Fruit fly (Drosophila melanogaster) whole organism, embryonic: Measurements from ENCODE around the gene Reck.

Experiments used
- CG10209 ChIP-seq: fragments of 200-800 bp; sonication (Bioruptor generic); optimal IDR thresholded peaks from 3 replicates; lab custom pipeline; 2017; ENCODE audit warnings: missing biosample characterization, mild to moderate bottlenecking, missing genetic modification characterization, missing genetic modification reagents
- CG12071 ChIP-seq: fragments of 200-800 bp; sonication (Bioruptor generic); optimal IDR thresholded peaks from 3 replicates; lab custom pipeline; 2018; ENCODE audit warnings: missing biosample characterization, mild to moderate bottlenecking, missing genetic modification characterization
- CG12391 ChIP-seq: fragments of 200-800 bp; sonication (Bioruptor generic); optimal IDR thresholded peaks from 3 replicates; lab custom pipeline; 2018; ENCODE audit warnings: missing biosample characterization, mild to moderate bottlenecking, missing genetic modification characterization, moderate library complexity
- CG13123 ChIP-seq: fragments of 200-800 bp; sonication (Bioruptor generic); optimal IDR thresholded peaks from 2 replicates; lab custom pipeline; 2016; ENCODE audit warnings: missing biosample characterization, missing genetic modification characterization
- CG15696 ChIP-seq: fragments of 200-800 bp; sonication (Bioruptor generic); optimal IDR thresholded peaks from 2 replicates; lab custom pipeline; 2019; ENCODE audit warnings: missing biosample characterization, mild to moderate bottlenecking, missing genetic modification characterization, moderate library complexity
- CG1602 ChIP-seq: fragments of 200-800 bp; sonication (Bioruptor generic); optimal IDR thresholded peaks from 3 replicates; lab custom pipeline; 2016; ENCODE audit warnings: missing biosample characterization, missing genetic modification characterization
- CG17612 ChIP-seq: fragments of 200-800 bp; sonication (Bioruptor generic); IDR thresholded peaks from 2 replicates; pipeline ENCODE4 v1.3.6; 2022; ENCODE audit warnings: missing biosample characterization, missing genetic modification characterization
- CG17829 ChIP-seq: fragments of 200-800 bp; optimal IDR thresholded peaks from 2 replicates; lab custom pipeline; 2019; ENCODE audit warnings: missing biosample characterization, mild to moderate bottlenecking, missing genetic modification characterization, moderate library complexity
- CG18262 ChIP-seq: fragments of 200-800 bp; optimal IDR thresholded peaks from 3 replicates; lab custom pipeline; 2019; ENCODE audit warnings: missing biosample characterization, mild to moderate bottlenecking, missing genetic modification characterization, moderate library complexity
- CG2199 ChIP-seq: fragments of 200-800 bp; sonication (Bioruptor generic); IDR thresholded peaks from 3 replicates; pipeline ENCODE4 v1.3.6; 2022; ENCODE audit warnings: missing biosample characterization, missing genetic modification characterization
- CG2712 ChIP-seq: fragments of 200-800 bp; optimal IDR thresholded peaks from 3 replicates; lab custom pipeline; 2019; ENCODE audit warnings: missing biosample characterization, mild to moderate bottlenecking, missing genetic modification characterization, moderate library complexity
- CG2875 ChIP-seq: fragments of 200-800 bp; sonication (Bioruptor generic); optimal IDR thresholded peaks from 2 replicates; lab custom pipeline; 2017; ENCODE audit warnings: missing biosample characterization, mild to moderate bottlenecking, missing genetic modification characterization, missing genetic modification reagents
- CG31441 ChIP-seq: fragments of 200-800 bp; sonication (Bioruptor generic); IDR thresholded peaks from 2 replicates; pipeline ENCODE4 v1.3.6; 2022; ENCODE audit warnings: missing biosample characterization, missing genetic modification characterization
- CG34224 ChIP-seq: fragments of 200-800 bp; sonication (Bioruptor generic); IDR thresholded peaks from 3 replicates; pipeline ENCODE4 v1.3.6; 2022; ENCODE audit warnings: missing biosample characterization, missing genetic modification characterization; ENCODE audit not compliant: partially characterized antibody
- CG4328 ChIP-seq: fragments of 200-800 bp; sonication (Bioruptor generic); optimal IDR thresholded peaks from 3 replicates; lab custom pipeline; 2017; ENCODE audit warnings: missing biosample characterization, missing genetic modification reagents, missing genetic modification characterization
- CG6254 ChIP-seq: fragments of 200-800 bp; sonication (Bioruptor generic); optimal IDR thresholded peaks from 3 replicates; lab custom pipeline; 2017; ENCODE audit warnings: mild to moderate bottlenecking, missing biosample characterization, missing genetic modification reagents, missing genetic modification characterization
- CG7271 ChIP-seq: fragments of 200-800 bp; sonication (Bioruptor generic); optimal IDR thresholded peaks from 2 replicates; lab custom pipeline; 2018; ENCODE audit warnings: missing biosample characterization, mild to moderate bottlenecking, missing genetic modification characterization, moderate library complexity
- CG7839 ChIP-seq: fragments of 200-800 bp; sonication (Bioruptor generic); optimal IDR thresholded peaks from 3 replicates; lab custom pipeline; 2018; ENCODE audit warnings: missing biosample characterization, mild to moderate bottlenecking, missing genetic modification characterization, moderate library complexity
- CG8388 ChIP-seq: fragments of 200-800 bp; sonication (Bioruptor generic); optimal IDR thresholded peaks from 2 replicates; lab custom pipeline; 2019; ENCODE audit warnings: missing biosample characterization, mild to moderate bottlenecking, missing genetic modification characterization, moderate library complexity
- D19B ChIP-seq: fragments of 200-800 bp; sonication (Bioruptor generic); optimal IDR thresholded peaks from 2 replicates; lab custom pipeline; 2017; ENCODE audit warnings: missing biosample characterization, mild to moderate bottlenecking, missing genetic modification characterization
- Elba2 ChIP-seq: fragments of 200-800 bp; sonication (Bioruptor generic); optimal IDR thresholded peaks from 3 replicates; lab custom pipeline; 2016; ENCODE audit warnings: missing biosample characterization, missing genetic modification characterization
- Fer1 ChIP-seq: fragments of 200-800 bp; sonication (Bioruptor generic); optimal IDR thresholded peaks from 2 replicates; lab custom pipeline; 2017; ENCODE audit warnings: missing biosample characterization, mild to moderate bottlenecking, missing genetic modification characterization
- Hey ChIP-seq: fragments of 200-800 bp; sonication (Bioruptor generic); optimal IDR thresholded peaks from 3 replicates; lab custom pipeline; 2018; ENCODE audit warnings: missing biosample characterization, mild to moderate bottlenecking, missing genetic modification characterization
- Hmx ChIP-seq: fragments of 200-800 bp; sonication (Bioruptor generic); optimal IDR thresholded peaks from 2 replicates; lab custom pipeline; 2016; ENCODE audit warnings: missing biosample characterization, missing genetic modification characterization
- MBD-R2 ChIP-seq: fragments of 200-800 bp; sonication (Bioruptor generic); IDR thresholded peaks from 2 replicates; pipeline ENCODE4 v1.3.6; 2022; ENCODE audit warnings: missing biosample characterization, missing genetic modification characterization
- MTF-1 ChIP-seq: fragments of 200-800 bp; sonication (Bioruptor generic); optimal IDR thresholded peaks from 2 replicates; lab custom pipeline; 2018; ENCODE audit warnings: missing biosample characterization, mild to moderate bottlenecking, missing genetic modification characterization, borderline replicate concordance
- Med ChIP-seq: fragments of 200-800 bp; sonication (Bioruptor generic); peaks from one replicate; lab custom pipeline; 2016; ENCODE audit warnings: missing biosample characterization, missing genetic modification characterization, mild to moderate bottlenecking, inconsistent platforms, moderate library complexity
- Nf-YC ChIP-seq: fragments of 200-800 bp; optimal IDR thresholded peaks from 3 replicates; lab custom pipeline; 2019; ENCODE audit warnings: missing biosample characterization, mild to moderate bottlenecking, missing genetic modification characterization, moderate library complexity
- ac ChIP-seq: fragments of 200-800 bp; sonication (Bioruptor generic); optimal IDR thresholded peaks from 3 replicates; lab custom pipeline; 2017; ENCODE audit warnings: missing biosample characterization, mild to moderate bottlenecking, missing genetic modification characterization
- ato ChIP-seq: fragments of 200-800 bp; sonication (Bioruptor generic); IDR thresholded peaks from 2 replicates; pipeline ENCODE4 v1.3.6; 2022; ENCODE audit warnings: missing biosample characterization, missing genetic modification characterization; ENCODE audit not compliant: partially characterized antibody
- az2 ChIP-seq: fragments of 200-800 bp; sonication (Bioruptor generic); optimal IDR thresholded peaks from 3 replicates; lab custom pipeline; 2016; ENCODE audit warnings: missing biosample characterization, missing genetic modification characterization
- bcd ChIP-seq: fragments of 200-800 bp; sonication (Bioruptor generic); optimal IDR thresholded peaks from 2 replicates; lab custom pipeline; 2017; ENCODE audit warnings: missing biosample characterization, mild to moderate bottlenecking, missing genetic modification characterization
- cwo ChIP-seq: fragments of 200-800 bp; sonication (Bioruptor generic); optimal IDR thresholded peaks from 3 replicates; lab custom pipeline; 2017; ENCODE audit warnings: missing biosample characterization, missing genetic modification characterization, mild to moderate bottlenecking, moderate library complexity, missing genetic modification reagents
- dan ChIP-seq: fragments of 200-800 bp; sonication (Bioruptor generic); IDR thresholded peaks from 2 replicates; pipeline ENCODE4 v1.3.6; 2022; ENCODE audit warnings: missing biosample characterization, missing genetic modification characterization
- emc ChIP-seq: fragments of 200-800 bp; sonication (Bioruptor generic); optimal IDR thresholded peaks from 2 replicates; lab custom pipeline; 2016; ENCODE audit warnings: missing biosample characterization, missing genetic modification characterization
- fd102C ChIP-seq: fragments of 200-800 bp; sonication (Bioruptor generic); optimal IDR thresholded peaks from 2 replicates; lab custom pipeline; 2018; ENCODE audit warnings: missing biosample characterization, mild to moderate bottlenecking, missing genetic modification characterization, moderate library complexity
- gem ChIP-seq: fragments of 200-800 bp; sonication (Bioruptor generic); optimal IDR thresholded peaks from 2 replicates; lab custom pipeline; 2019; ENCODE audit warnings: missing biosample characterization, mild to moderate bottlenecking, missing genetic modification characterization, moderate library complexity
- grau ChIP-seq: fragments of 200-800 bp; optimal IDR thresholded peaks from 3 replicates; lab custom pipeline; 2019; ENCODE audit warnings: missing biosample characterization, mild to moderate bottlenecking, missing genetic modification characterization, moderate library complexity
- gsb-n ChIP-seq: fragments of 200-800 bp; sonication (Bioruptor generic); optimal IDR thresholded peaks from 3 replicates; lab custom pipeline; 2018; ENCODE audit warnings: missing biosample characterization, mild to moderate bottlenecking, missing genetic modification characterization
- jing ChIP-seq: fragments of 200-800 bp; sonication (Bioruptor generic); optimal IDR thresholded peaks from 2 replicates; lab custom pipeline; 2018; ENCODE audit warnings: missing biosample characterization, mild to moderate bottlenecking, missing genetic modification characterization
- kay ChIP-seq: fragments of 200-800 bp; sonication (Bioruptor generic); optimal IDR thresholded peaks from 2 replicates; lab custom pipeline; 2016; ENCODE audit warnings: missing biosample characterization, missing genetic modification characterization
- ken ChIP-seq: fragments of 200-800 bp; sonication (Bioruptor generic); IDR thresholded peaks from 3 replicates; pipeline ENCODE4 v1.3.6; 2022; ENCODE audit warnings: missing biosample characterization, missing genetic modification characterization
- lola ChIP-seq, 3 experiments: fragments of >200 bp in 2 of 3; fragments of 200-800 bp in 1 of 3; sonication (Bioruptor generic) in 1 of 3; optimal IDR thresholded peaks; 2 replicates each; lab custom pipeline; 2017 to 2019; ENCODE audit warnings: missing biosample characterization in 3 of 3, missing genetic modification characterization in 3 of 3, mild to moderate bottlenecking in 1 of 3, moderate library complexity in 1 of 3
- prd ChIP-seq, 3 experiments: fragments of >200 bp in 2 of 3; fragments of 200-800 bp in 1 of 3; sonication (Bioruptor generic) in 1 of 3; optimal IDR thresholded peaks in 2 of 3; IDR thresholded peaks in 1 of 3; 2 replicates in 2 of 3; 3 replicates in 1 of 3; pipeline versions ENCODE4 v1.3.6 to Lab custom; 2017 to 2022; ENCODE audit warnings: missing biosample characterization in 1 of 3, missing genetic modification characterization in 1 of 3
- sens ChIP-seq: fragments of 200-800 bp; sonication (Bioruptor generic); peaks from one replicate; lab custom pipeline; 2016; ENCODE audit warnings: missing biosample characterization, missing genetic modification characterization
- stwl ChIP-seq: fragments of 200-800 bp; sonication (Bioruptor generic); optimal IDR thresholded peaks from 3 replicates; lab custom pipeline; 2018; ENCODE audit warnings: missing biosample characterization, mild to moderate bottlenecking, missing genetic modification characterization, moderate library complexity
- trem ChIP-seq: fragments of 200-800 bp; optimal IDR thresholded peaks from 3 replicates; lab custom pipeline; 2019; ENCODE audit warnings: missing biosample characterization, mild to moderate bottlenecking, missing genetic modification characterization, moderate library complexity
- unpg ChIP-seq: fragments of 200-800 bp; sonication (Bioruptor generic); optimal IDR thresholded peaks from 3 replicates; lab custom pipeline; 2018; ENCODE audit warnings: missing biosample characterization, mild to moderate bottlenecking, missing genetic modification characterization, moderate library complexity
- zen ChIP-seq: fragments of 200-800 bp; sonication (Bioruptor generic); optimal IDR thresholded peaks from 3 replicates; lab custom pipeline; 2018; ENCODE audit warnings: missing biosample characterization, mild to moderate bottlenecking, missing genetic modification characterization, moderate library complexity
- zf30C ChIP-seq: fragments of 200-800 bp; sonication (Bioruptor generic); optimal IDR thresholded peaks from 3 replicates; lab custom pipeline; 2018; ENCODE audit warnings: missing biosample characterization, mild to moderate bottlenecking, missing genetic modification characterization

Reck gene

DNA sequence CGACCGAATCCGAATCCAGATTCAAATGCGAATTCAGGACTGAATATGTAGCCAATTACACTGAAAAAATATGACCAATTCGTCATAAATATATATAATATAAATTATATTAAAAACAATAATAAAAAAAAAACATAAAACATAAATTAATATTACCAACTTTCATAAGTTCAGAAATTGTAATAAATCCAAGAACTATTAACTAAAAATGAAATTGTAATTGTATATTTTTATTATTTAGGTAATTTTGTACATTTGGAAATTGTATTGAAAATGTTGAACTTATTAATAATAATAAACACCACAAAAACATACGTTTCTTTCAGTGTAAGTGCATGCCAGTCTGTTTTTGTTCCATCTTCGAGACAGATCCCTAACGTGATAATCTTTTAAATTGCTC, 52.8 kb downstream of the Reck start (continued):
- TF ChIP-seq az2 (GFP tag; lab: Kevin White, UChicago), result peak; percentile 17
- TF ChIP-seq zen (tag; lab: Kevin White, UChicago), result peak; percentile 82
- TF ChIP-seq trem (tag; lab: Kevin White, UChicago), result peak; percentile 3
- no peak for TF ChIP-seq kay (GFP tag; lab: Kevin White, UChicago)
- TF ChIP-seq cwo (GFP tag; lab: Kevin White, UChicago), result no peak
- peak; percentile 29 for TF ChIP-seq CG1602 (GFP tag; lab: Kevin White, UChicago)
- TF ChIP-seq zf30C (GFP tag; lab: Kevin White, UChicago), result peak; percentile 78
- peak; percentile 43 for TF ChIP-seq unpg (GFP tag; lab: Kevin White, UChicago)
- peak; percentile 68 for TF ChIP-seq gsb-n (tag; lab: Kevin White, UChicago)
- TF ChIP-seq prd (optimal IDR thresholded peaks at IDR 0.05; lab: Kevin White, UChicago), result no peak
- peak; percentile 76 for TF ChIP-seq prd (GFP tag; IDR thresholded peaks at IDR 0.05; lab: Robert Waterston, UW)
- TF ChIP-seq CG2875 (GFP tag; lab: Kevin White, UChicago), result no peak
- peak; percentile 91 for TF ChIP-seq CG7271
- no peak for TF ChIP-seq ato (GFP tag; lab: Robert Waterston, UW)
- peak; percentile 6 for TF ChIP-seq CG6254 (GFP tag; lab: Kevin White, UChicago)
- TF ChIP-seq CG18262 (tag; lab: Kevin White, UChicago), result peak; percentile 87
- TF ChIP-seq ken (GFP tag; lab: Robert Waterston, UW), result no peak
- TF ChIP-seq CG34224 (GFP tag; lab: Robert Waterston, UW), result no peak
- TF ChIP-seq CG12071, result no peak
- TF ChIP-seq CG2199 (GFP tag; lab: Robert Waterston, UW), result no peak
- TF ChIP-seq grau, result peak; percentile 12
- TF ChIP-seq CG17829 (tag; lab: Kevin White, UChicago), result peak; percentile 81
- TF ChIP-seq emc (GFP tag; lab: Kevin White, UChicago), result no peak
- TF ChIP-seq Elba2 (GFP tag; lab: Kevin White, UChicago), result peak; percentile 56
- TF ChIP-seq MBD-R2 (GFP tag; lab: Robert Waterston, UW), result no peak
- TF ChIP-seq CG15696, result peak; percentile 89
- TF ChIP-seq Nf-YC (tag; lab: Kevin White, UChicago), result no peak
- TF ChIP-seq CG17612 (GFP tag; lab: Robert Waterston, UW), result no peak
- no peak for TF ChIP-seq CG13123
- TF ChIP-seq Hey, result no peak
- TF ChIP-seq CG8388 (GFP tag; lab: Kevin White, UChicago), result peak; percentile 46
- TF ChIP-seq CG12391 (tag; lab: Kevin White, UChicago), result peak; percentile 55
- peak; percentile 83 for TF ChIP-seq CG2712 (tag; lab: Kevin White, UChicago)
- TF ChIP-seq gem (tag; lab: Kevin White, UChicago), result peak; percentile 79
- TF ChIP-seq Fer1 (GFP tag; lab: Kevin White, UChicago), result no peak
- peak; percentile 39 for TF ChIP-seq CG7839 (tag; lab: Kevin White, UChicago)
- peak; percentile 62 for TF ChIP-seq fd102C (GFP tag; lab: Kevin White, UChicago)
- TF ChIP-seq lola (GFP tag; optimal IDR thresholded peaks at IDR 0.05; lab: Kevin White, UChicago), result peak in 1 of 3 experiments; percentile 89
- TF ChIP-seq ac, result peak; percentile 13
- peak; percentile 54 for TF ChIP-seq sens (GFP tag; lab: Kevin White, UChicago)
- TF ChIP-seq Med (GFP tag; lab: Kevin White, UChicago), result no peak
- no peak for TF ChIP-seq MTF-1 (GFP tag; lab: Kevin White, UChicago)
- no peak for TF ChIP-seq dan (GFP tag; lab: Robert Waterston, UW)
- TF ChIP-seq bcd (GFP tag; lab: Kevin White, UChicago), result no peak
- no peak for TF ChIP-seq jing (GFP tag; lab: Kevin White, UChicago)
- TF ChIP-seq CG10209 (GFP tag; lab: Kevin White, UChicago), result peak; percentile 45
- TF ChIP-seq D19B (GFP tag; lab: Kevin White, UChicago), result no peak
- TF ChIP-seq CG31441 (GFP tag; lab: Robert Waterston, UW), result peak; percentile 65
- TF ChIP-seq stwl (tag; lab: Kevin White, UChicago), result no peak
- no peak for TF ChIP-seq Hmx (GFP tag; lab: Kevin White, UChicago)
- no peak for TF ChIP-seq CG4328 (GFP tag; lab: Kevin White, UChicago)
